Fruit fly (Drosophila melanogaster): ENCODE results near the gene CG18170.

The CG18170 gene

dm6 chr3L:1568225-1569161, 34.3 kb upstream of the CG18170 start, which contains the start of gene CG7879 (continued):
- TF ChIP-seq crp (GFP tag; optimal IDR thresholded peaks at IDR 0.05) (peak in 1 of 2 experiments; percentile 73), Fer3 (tag; optimal IDR thresholded peaks at IDR 0.05) (no peak), Antp (GFP tag; optimal IDR thresholded peaks at IDR 0.05) (no peak), Dip2 (GFP tag; IDR thresholded peaks at IDR 0.05) (no peak), Ada2b (GFP tag; IDR thresholded peaks at IDR 0.05) (no peak), CG2712 (tag; optimal IDR thresholded peaks at IDR 0.05) (peak; percentile 10), Meics (GFP tag; optimal IDR thresholded peaks at IDR 0.05) (peak; percentile 51), D19A (tag; optimal IDR thresholded peaks at IDR 0.05) (no peak), CG6272 (GFP tag; IDR thresholded peaks at IDR 0.05) (no peak), CG7786 (GFP tag; optimal IDR thresholded peaks at IDR 0.05) (no peak), CG12104 (GFP tag; optimal IDR thresholded peaks at IDR 0.05) (no peak), tna (GFP tag; IDR thresholded peaks at IDR 0.05; ENCODE audit: partially characterized antibody) (no peak), trh (GFP tag; optimal IDR thresholded peaks at IDR 0.05) (no peak), Atf3 (GFP tag; optimal IDR thresholded peaks at IDR 0.05) (no peak), CG2889 (GFP tag; IDR thresholded peaks at IDR 0.05) (no peak), CG8765 (GFP tag; IDR thresholded peaks at IDR 0.05) (0 out of 2 replicates have a peak, but pooled peaks have one; percentile 14), Poxn (GFP tag; IDR thresholded peaks at IDR 0.05) (no peak), Hey (tag; optimal IDR thresholded peaks at IDR 0.05) (no peak), gce (GFP tag; IDR thresholded peaks at IDR 0.05) (no peak), bigmax (GFP tag; optimal IDR thresholded peaks at IDR 0.05) (no peak), H15 (GFP tag; IDR thresholded peaks at IDR 0.05) (no peak), CG1603 (tag; optimal IDR thresholded peaks at IDR 0.05) (peak; percentile 55), CG7928 (GFP tag; optimal IDR thresholded peaks at IDR 0.05) (no peak), shn (GFP tag; optimal IDR thresholded peaks at IDR 0.05) (no peak), eve (GFP tag; optimal IDR thresholded peaks at IDR 0.05) (no peak), Abd-B (GFP tag; optimal IDR thresholded peaks at IDR 0.05) (no peak), Mrtf (GFP tag; IDR thresholded peaks at IDR 0.05) (no peak), dm (GFP tag; optimal IDR thresholded peaks at IDR 0.05) (peak; percentile 14), ara (GFP tag; IDR thresholded peaks at IDR 0.05) (no peak), inv (GFP tag; IDR thresholded peaks at IDR 0.05; ENCODE audit: partially characterized antibody) (no peak), CG10274 (GFP tag; optimal IDR thresholded peaks at IDR 0.05) (no peak), Dref (GFP tag; IDR thresholded peaks at IDR 0.05) (no peak), CG12219 (GFP tag; optimal IDR thresholded peaks at IDR 0.05) (no peak), hb (GFP tag; IDR thresholded peaks at IDR 0.05; ENCODE audit: partially characterized antibody) (no peak), zfh2 (GFP tag; optimal IDR thresholded peaks at IDR 0.05) (peak; percentile 29), tio (GFP tag; optimal IDR thresholded peaks at IDR 0.05) (no peak), ac (GFP tag; optimal IDR thresholded peaks at IDR 0.05) (no peak), MESR4 (GFP tag; optimal IDR thresholded peaks at IDR 0.05) (peak; percentile 98), CG10979 (tag; optimal IDR thresholded peaks at IDR 0.05) (no peak), CG11560 (tag; IDR thresholded peaks at IDR 0.05) (no peak), Ets65A (GFP tag) (peak; percentile 81), knrl (GFP tag; IDR thresholded peaks at IDR 0.05; ENCODE audit: partially characterized antibody) (no peak), psq (GFP tag; optimal IDR thresholded peaks at IDR 0.05) (peak; percentile 43), CG6854 (GFP tag; optimal IDR thresholded peaks at IDR 0.05) (peak; percentile 18), CG8388 (GFP tag; optimal IDR thresholded peaks at IDR 0.05) (no peak), gfzf (GFP tag; optimal IDR thresholded peaks at IDR 0.05) (peak; percentile 84), CTCF (GFP tag; optimal IDR thresholded peaks at IDR 0.05) (no peak), CG13123 (GFP tag; optimal IDR thresholded peaks at IDR 0.05) (no peak), CG14710 (tag; optimal IDR thresholded peaks at IDR 0.05) (peak; percentile 72), Sox100B (GFP tag; optimal IDR thresholded peaks at IDR 0.05) (no peak)

Measured in whole organism, embryonic.